Worm (Caenorhabditis elegans): ENCODE data around the gene F28C6.8.

The F28C6.8 gene

ce11 chrII:8562002-8562401 is 44.6 kb upstream of the F28C6.8 start, which contains the start of gene F54C9.14:
Gene F54C9.14, plus strand, starts transcription at chrII:8562302.
- no peak for TF ChIP-seq nhr-11 (tag; optimal IDR thresholded peaks at IDR 0.05)
- TF ChIP-seq nhr-85 (tag): peak; percentile 25

- TF ChIP-seq grh-1 (GFP tag; IDR thresholded peaks at IDR 0.05) (no peak), C16A3.4 (tag; optimal IDR thresholded peaks at IDR 0.05) (no peak), ceh-8 (GFP tag; optimal IDR thresholded peaks at IDR 0.05) (no peak), jun-1 (tag; optimal IDR thresholded peaks at IDR 0.05) (no peak), nhr-19 (GFP tag; conservative IDR thresholded peaks at IDR 0.05) (no peak), ceh-82 (tag; optimal IDR thresholded peaks at IDR 0.05) (no peak), nhr-76 (tag; optimal IDR thresholded peaks at IDR 0.05) (no peak), unc-30 (tag; optimal IDR thresholded peaks at IDR 0.05) (no peak), lin-14 (GFP tag; optimal IDR thresholded peaks at IDR 0.05) (no peak), sox-4 (tag; optimal IDR thresholded peaks at IDR 0.05) (no peak), lin-35 (GFP tag; optimal IDR thresholded peaks at IDR 0.05) (peak; percentile 67 to 94), unc-98 (GFP tag; IDR thresholded peaks at IDR 0.05) (no peak), ets-5 (GFP tag; IDR thresholded peaks at IDR 0.05) (no peak), dsc-1 (tag; optimal IDR thresholded peaks at IDR 0.05) (no peak), C04F5.9 (tag; optimal IDR thresholded peaks at IDR 0.05) (no peak), hlh-4 (tag; optimal IDR thresholded peaks at IDR 0.05) (no peak), egl-13 (tag; optimal IDR thresholded peaks at IDR 0.05) (no peak), nhr-12 (tag; optimal IDR thresholded peaks at IDR 0.05) (no peak), mab-9 (GFP tag; IDR thresholded peaks at IDR 0.05) (no peak), elt-2 (tag; optimal IDR thresholded peaks at IDR 0.05) (peak; percentile 30), vab-15 (tag; optimal IDR thresholded peaks at IDR 0.05) (no peak), F16B12.6 (tag; optimal IDR thresholded peaks at IDR 0.05) (peak; percentile 26), unc-62 (GFP tag; optimal IDR thresholded peaks at IDR 0.05) (no peak), aha-1 (tag; optimal IDR thresholded peaks at IDR 0.05) (no peak), ceh-63 (GFP tag; optimal IDR thresholded peaks at IDR 0.05) (no peak), sptf-1 (tag; optimal IDR thresholded peaks at IDR 0.05) (no peak), lir-3 (tag; optimal IDR thresholded peaks at IDR 0.05; ENCODE audit: poor library complexity) (no peak), lin-13 (GFP tag; optimal IDR thresholded peaks at IDR 0.05) (peak; percentile 27), ztf-11 (tag; optimal IDR thresholded peaks at IDR 0.05) (no peak), blmp-1 (tag; optimal IDR thresholded peaks at IDR 0.05) (peak; percentile 34), alr-1 (tag; optimal IDR thresholded peaks at IDR 0.05; ENCODE audit: borderline replicate concordance) (no peak), xbp-1 (tag; optimal IDR thresholded peaks at IDR 0.05) (peak; percentile 78), swsn-7 (tag; optimal IDR thresholded peaks at IDR 0.05) (no peak), fkh-4 (tag; optimal IDR thresholded peaks at IDR 0.05; ENCODE audit: borderline replicate concordance) (no peak), ama-1 (optimal IDR thresholded peaks at IDR 0.05) (peak; percentile 23), nhr-84 (tag; optimal IDR thresholded peaks at IDR 0.05) (no peak), nhr-77 (tag; optimal IDR thresholded peaks at IDR 0.05) (no peak), tbx-2 (tag; optimal IDR thresholded peaks at IDR 0.05) (no peak), fkh-8 (tag; optimal IDR thresholded peaks at IDR 0.05) (no peak), nhr-90 (tag; optimal IDR thresholded peaks at IDR 0.05; ENCODE audit: poor library complexity) (peak; percentile 7), tlp-1 (tag; optimal IDR thresholded peaks at IDR 0.05) (no peak), pqm-1 (tag; optimal IDR thresholded peaks at IDR 0.05) (no peak), sup-37 (GFP tag; optimal IDR thresholded peaks at IDR 0.05) (no peak), lsy-2 (tag; optimal IDR thresholded peaks at IDR 0.05) (peak; percentile 6 to 69), zag-1 (tag; optimal IDR thresholded peaks at IDR 0.05) (no peak), nhr-20 (tag; optimal IDR thresholded peaks at IDR 0.05) (no peak), nhr-71 (tag; optimal IDR thresholded peaks at IDR 0.05) (peak; percentile 29), skn-1 (tag; optimal IDR thresholded peaks at IDR 0.05) (peak; percentile 30), mep-1 (tag; optimal IDR thresholded peaks at IDR 0.05) (no peak), aly-2 (tag; optimal IDR thresholded peaks at IDR 0.05) (no peak), pag-3 (tag; optimal IDR thresholded peaks at IDR 0.05; ENCODE audit: borderline replicate concordance, insufficient read depth) (no peak)
Observed at ce11 chrII:8566039-8566438, 40.6 kb upstream of the F28C6.8 start, which contains the start of gene stc-1. Gene stc-1, minus strand, starts transcription at chrII:8566139.

All from whole organism, L1 larva.